Fruit fly (Drosophila melanogaster): ENCODE results near the gene CG17917.

dm6 chr3R:6309676-6310075 lies 32.1 kb upstream of the CG17917 start, which contains the start of gene CG31560:
- TF ChIP-seq fd3F (GFP tag; optimal IDR thresholded peaks at IDR 0.05) (no peak), ttk (GFP tag; IDR thresholded peaks at IDR 0.05) (no peak), CG1647 (GFP tag; optimal IDR thresholded peaks at IDR 0.05) (no peak), CG30020 (tag; optimal IDR thresholded peaks at IDR 0.05) (no peak), pfk (GFP tag; optimal IDR thresholded peaks at IDR 0.05) (no peak), twi (tag; optimal IDR thresholded peaks at IDR 0.05) (no peak), chn (GFP tag; optimal IDR thresholded peaks at IDR 0.05) (no peak)
